Worm (Caenorhabditis elegans): ENCODE measurements around the gene C01G6.4.

ce11 chrII:9311702-9312101, 38.9 kb upstream of the C01G6.4 start:
- TF ChIP-seq K02D7.2 (tag; optimal IDR thresholded peaks at IDR 0.05) = no peak
- TF ChIP-seq ceh-9 (tag; optimal IDR thresholded peaks at IDR 0.05) = no peak
- no peak for TF ChIP-seq ceh-22 (tag; optimal IDR thresholded peaks at IDR 0.05)
- no peak for TF ChIP-seq sox-4 (tag; optimal IDR thresholded peaks at IDR 0.05)
- TF ChIP-seq ama-1 (optimal IDR thresholded peaks at IDR 0.05) = no peak
- no peak for TF ChIP-seq pha-4 (tag; optimal IDR thresholded peaks at IDR 0.05)
- TF ChIP-seq pqm-1 (tag; optimal IDR thresholded peaks at IDR 0.05) = no peak
- no peak for TF ChIP-seq fkh-10 (GFP tag; optimal IDR thresholded peaks at IDR 0.05)
- no peak for TF ChIP-seq hlh-15 (tag; optimal IDR thresholded peaks at IDR 0.05)
- TF ChIP-seq unc-3 (GFP tag; conservative IDR thresholded peaks at IDR 0.05) = no peak
- no peak for TF ChIP-seq unc-3 (tag; optimal IDR thresholded peaks at IDR 0.05)

All from whole organism, late embryonic.